Worm (Caenorhabditis elegans) whole organism, mixed stage, embryonic: ENCODE measurements around the gene mtm-9.

Experiments used
- M03D4.4 ChIP-seq: sonication (generic microtip); optimal IDR thresholded peaks from 2 replicates; lab custom pipeline; 2017; ENCODE audit warnings: mild to moderate bottlenecking, missing genetic modification characterization, missing compliant biosample characterization
- bed-3 ChIP-seq: fragments of 200-800 bp; sonication (Bioruptor generic); optimal IDR thresholded peaks from 3 replicates; lab custom pipeline; 2018; ENCODE audit warnings: mild to moderate bottlenecking, missing genetic modification characterization, moderate library complexity, missing compliant biosample characterization
- blmp-1 ChIP-seq: fragments of 150-350 bp; optimal IDR thresholded peaks from 2 replicates; lab custom pipeline; 2014; ENCODE audit warnings: missing biosample characterization, missing genetic modification characterization
- ceh-39 ChIP-seq: fragments of 150-350 bp; optimal IDR thresholded peaks from 2 replicates; lab custom pipeline; 2014; ENCODE audit warnings: missing biosample characterization, missing genetic modification characterization
- ceh-43 ChIP-seq: fragments of 200-800 bp; sonication (Bioruptor generic); optimal IDR thresholded peaks from 2 replicates; lab custom pipeline; 2018; ENCODE audit warnings: mild to moderate bottlenecking, missing genetic modification characterization, moderate library complexity, missing compliant biosample characterization
- ces-1 ChIP-seq: fragments of 150-350 bp; optimal IDR thresholded peaks from 2 replicates; lab custom pipeline; 2014; ENCODE audit warnings: missing biosample characterization, missing genetic modification reagents, missing genetic modification characterization
- drap-1 ChIP-seq: fragments of 200-800 bp; sonication (Bioruptor generic); optimal IDR thresholded peaks from 3 replicates; lab custom pipeline; 2018; ENCODE audit warnings: mild to moderate bottlenecking, missing genetic modification characterization, missing compliant biosample characterization
- elt-1 ChIP-seq: sonication (generic microtip); optimal IDR thresholded peaks from 2 replicates; lab custom pipeline; 2017; ENCODE audit warnings: missing genetic modification characterization, mild to moderate bottlenecking, missing compliant biosample characterization, antibody characterized with exemption, moderate library complexity, borderline replicate concordance; ENCODE audit not compliant: insufficient read depth
- elt-3 ChIP-seq: fragments of 150-350 bp; optimal IDR thresholded peaks from 2 replicates; lab custom pipeline; 2014; ENCODE audit warnings: missing biosample characterization, missing genetic modification characterization
- flh-1 ChIP-seq: fragments of 200-800 bp; sonication (Bioruptor generic); optimal IDR thresholded peaks from 2 replicates; lab custom pipeline; 2018; ENCODE audit warnings: mild to moderate bottlenecking, missing genetic modification characterization, moderate library complexity, missing compliant biosample characterization
- ham-2 ChIP-seq: fragments of 200-800 bp; sonication (Bioruptor generic); optimal IDR thresholded peaks from 2 replicates; lab custom pipeline; 2018; ENCODE audit warnings: mild to moderate bottlenecking, missing genetic modification characterization, missing compliant biosample characterization
- lin-13 ChIP-seq: fragments of 150-350 bp; optimal IDR thresholded peaks from 2 replicates; lab custom pipeline; 2014; ENCODE audit warnings: missing biosample characterization, missing genetic modification characterization
- lsy-2 ChIP-seq: fragments of 150-350 bp; optimal IDR thresholded peaks from 2 replicates; lab custom pipeline; 2014; ENCODE audit warnings: missing biosample characterization, missing genetic modification characterization
- mab-5 ChIP-seq: fragments of 150-350 bp; optimal IDR thresholded peaks from 2 replicates; lab custom pipeline; 2014; ENCODE audit warnings: missing biosample characterization, missing genetic modification characterization
- mep-1 ChIP-seq: fragments of 150-350 bp; optimal IDR thresholded peaks from 2 replicates; lab custom pipeline; 2017; ENCODE audit warnings: missing biosample characterization, missing genetic modification reagents, missing genetic modification characterization, inconsistent platforms
- nhr-12 ChIP-seq: fragments of 150-350 bp; optimal IDR thresholded peaks from 2 replicates; lab custom pipeline; 2014; ENCODE audit warnings: missing biosample characterization, missing genetic modification characterization
- nhr-2 ChIP-seq: fragments of 150-350 bp; optimal IDR thresholded peaks from 2 replicates; lab custom pipeline; 2014; ENCODE audit warnings: missing biosample characterization, missing genetic modification characterization
- nhr-28 ChIP-seq: fragments of 150-350 bp; optimal IDR thresholded peaks from 2 replicates; lab custom pipeline; 2014; ENCODE audit warnings: missing biosample characterization, missing genetic modification characterization
- nhr-76 ChIP-seq: sonication (generic microtip); optimal IDR thresholded peaks from 2 replicates; lab custom pipeline; 2017; ENCODE audit warnings: missing biosample characterization, missing genetic modification characterization
- pha-4 ChIP-seq: fragments of 150-350 bp; optimal IDR thresholded peaks from 2 replicates; lab custom pipeline; 2018; ENCODE audit warnings: missing biosample characterization, missing genetic modification reagents, missing genetic modification characterization
- sem-2 ChIP-seq: fragments of 200-800 bp; sonication (Bioruptor generic); optimal IDR thresholded peaks from 2 replicates; lab custom pipeline; 2018; ENCODE audit warnings: mild to moderate bottlenecking, missing genetic modification characterization, missing compliant biosample characterization
- snpc-4 ChIP-seq: fragments of 150-350 bp; optimal IDR thresholded peaks from 2 replicates; lab custom pipeline; 2014; ENCODE audit warnings: missing biosample characterization, missing genetic modification characterization
- tbx-8 ChIP-seq: fragments of 200-800 bp; sonication (Bioruptor generic); optimal IDR thresholded peaks from 2 replicates; lab custom pipeline; 2018; ENCODE audit warnings: mild to moderate bottlenecking, missing genetic modification characterization, moderate library complexity, missing compliant biosample characterization
- unc-120 ChIP-seq: sonication (generic microtip); optimal IDR thresholded peaks from 2 replicates; lab custom pipeline; 2017; ENCODE audit warnings: missing genetic modification characterization, missing compliant biosample characterization; ENCODE audit not compliant: poor library complexity, severe bottlenecking
- unc-39 ChIP-seq: fragments of 150-350 bp; optimal IDR thresholded peaks from 2 replicates; lab custom pipeline; 2014; ENCODE audit warnings: missing biosample characterization, missing genetic modification characterization
- unc-62 ChIP-seq: fragments of 150-350 bp; optimal IDR thresholded peaks from 2 replicates; lab custom pipeline; 2014; ENCODE audit warnings: missing biosample characterization, missing genetic modification reagents, missing genetic modification characterization
- zip-8 ChIP-seq: fragments of 150-350 bp; optimal IDR thresholded peaks from 2 replicates; lab custom pipeline; 2014; ENCODE audit warnings: missing biosample characterization, missing genetic modification characterization

mtm-9 gene

DNA sequence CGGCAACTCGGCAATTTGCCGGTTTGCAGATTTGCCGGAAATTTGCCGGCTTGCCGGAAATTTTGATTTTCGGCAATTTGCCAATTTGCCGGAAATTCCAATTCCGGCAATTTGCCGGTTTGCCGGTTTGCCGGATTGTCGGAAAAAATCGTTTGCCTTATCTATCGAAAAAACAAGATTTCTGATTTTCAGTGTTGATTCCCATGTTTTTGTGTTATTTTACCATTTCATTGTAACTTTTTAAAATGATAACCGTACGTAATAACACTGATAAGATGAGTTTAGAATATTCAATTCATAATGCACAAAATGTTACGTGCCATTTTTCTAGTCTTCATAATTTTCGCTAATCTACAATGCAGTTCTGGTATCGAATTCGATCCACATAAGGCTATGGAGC lies 17.5 kb downstream of the mtm-9 start, which contains the start of gene oac-55:
Gene oac-55, plus strand, starts transcription at position 301 of the 400 bp plus-strand sequence.
- TF ChIP-seq blmp-1 (tag; lab: Kevin White, UChicago) (no peak), ceh-43 (no peak), lsy-2 (no peak), nhr-12 (tag; lab: Kevin White, UChicago) (no peak), nhr-2 (tag; lab: Kevin White, UChicago) (no peak), ham-2 (GFP tag; lab: Kevin White, UChicago) (no peak), nhr-76 (no peak), elt-3 (tag; lab: Kevin White, UChicago) (no peak), unc-39 (tag; lab: Kevin White, UChicago) (no peak)

- TF ChIP-seq elt-3 (tag; lab: Kevin White, UChicago) (no peak), zip-8 (tag; lab: Kevin White, UChicago) (peak; percentile 14)
Observed at ce11 chrV:3761829-3762228, 18.5 kb downstream of the mtm-9 start.

DNA sequence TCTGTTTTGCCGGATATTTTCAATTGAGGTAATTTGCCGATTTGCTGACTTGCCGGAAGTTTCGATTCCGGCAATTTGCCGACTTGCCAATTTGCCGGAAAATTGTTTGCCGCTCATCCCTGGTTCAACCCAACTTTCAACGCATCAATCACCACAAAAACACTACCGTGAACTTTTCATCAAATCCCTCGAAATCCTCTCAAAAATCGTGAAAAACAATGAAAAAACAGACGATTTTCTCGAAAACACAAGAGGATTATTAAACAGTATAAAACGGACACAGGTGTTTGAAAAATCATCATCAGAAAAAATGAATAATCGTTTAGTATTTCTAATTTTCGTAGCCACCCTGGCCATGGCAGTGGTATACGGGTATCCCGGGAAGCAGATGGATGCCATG lies 23.5 kb downstream of the mtm-9 start, which contains the start of gene Y39H10A.1:
Gene Y39H10A.1, plus strand, starts transcription at position 301 of the 400 bp plus-strand sequence.
- TF ChIP-seq lin-13 (tag; lab: Kevin White, UChicago) = no peak

DNA sequence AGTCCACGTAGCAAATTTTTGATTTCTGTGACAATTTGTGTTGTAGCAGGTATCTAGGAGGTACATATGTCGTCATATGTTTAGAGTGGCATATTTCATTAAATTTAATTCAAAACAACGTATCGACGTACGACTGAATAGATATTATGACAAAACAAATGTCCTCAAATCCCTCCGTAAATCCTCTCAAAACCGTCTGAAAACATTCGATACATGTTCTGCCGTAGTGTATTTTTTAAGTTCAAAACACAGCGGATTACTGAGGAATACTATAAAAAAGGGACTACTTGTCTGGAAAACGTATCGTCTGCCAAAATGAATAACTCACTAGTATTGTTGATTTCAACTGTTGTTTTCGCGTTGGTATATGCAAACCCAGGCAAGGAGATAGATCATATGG lies 24.9 kb downstream of the mtm-9 start, which contains the start of gene R08E5.4:
Gene R08E5.4, plus strand, starts transcription at position 301 of the 400 bp plus-strand sequence.
- no peak for TF ChIP-seq bed-3
- TF ChIP-seq M03D4.4 = no peak
- no peak for TF ChIP-seq unc-39 (tag; lab: Kevin White, UChicago)
- TF ChIP-seq zip-8 (tag; lab: Kevin White, UChicago) = no peak
- no peak for TF ChIP-seq elt-1 (tag; lab: Kevin White, UChicago)
- no peak for TF ChIP-seq ces-1 (GFP tag; lab: Kevin White, UChicago)
- TF ChIP-seq nhr-28 (tag; lab: Kevin White, UChicago) = no peak

DNA sequence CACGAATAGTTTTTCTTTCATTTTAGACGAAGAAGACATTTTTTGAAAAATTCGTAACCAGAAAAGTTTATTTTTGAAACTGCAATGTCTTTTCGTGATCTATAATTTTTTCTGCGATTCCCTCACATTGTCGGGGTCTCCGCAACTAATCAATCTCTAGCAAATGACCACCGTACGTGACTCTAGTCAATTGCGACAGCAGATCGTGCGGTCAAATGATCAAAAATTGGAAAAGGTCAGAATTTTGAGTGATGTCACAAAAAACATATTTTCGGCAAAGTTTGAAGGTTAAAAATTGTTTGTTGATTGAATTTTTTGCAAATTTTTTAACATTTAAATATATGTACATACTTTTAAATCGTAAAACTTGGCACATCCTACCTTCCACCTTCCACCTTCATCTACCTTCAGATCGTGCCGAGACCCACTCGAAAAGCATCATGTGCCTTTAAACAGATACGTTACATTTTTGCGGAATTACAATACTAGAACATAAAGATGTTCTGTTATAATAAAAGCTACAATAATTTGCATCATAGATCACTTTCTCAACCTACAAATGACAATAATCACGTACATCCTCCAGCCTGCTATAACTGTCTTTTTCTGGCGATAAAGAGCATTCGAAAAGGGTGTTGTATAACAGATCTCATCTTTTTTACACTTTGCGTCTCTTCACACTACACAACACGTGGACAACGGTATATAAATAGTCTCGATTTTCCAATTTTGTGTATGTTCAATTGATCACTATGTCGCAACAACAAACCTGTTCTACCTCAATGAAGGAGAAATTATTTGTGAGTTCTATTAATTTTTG lies 28.3 kb downstream of the mtm-9 start, which contains the start of the genes R08E5.1 and rips-1:
Gene R08E5.1, minus strand, starts transcription at position 82 of the 820 bp plus-strand sequence.
Gene rips-1, plus strand, starts transcription at position 585 of the 820 bp plus-strand sequence.
- no peak for TF ChIP-seq flh-1 (GFP tag; lab: Kevin White, UChicago)
- no peak for TF ChIP-seq nhr-76
- TF ChIP-seq mab-5 (tag; lab: Kevin White, UChicago) = no peak
- no peak for TF ChIP-seq unc-120 (tag; lab: Kevin White, UChicago)
- no peak for TF ChIP-seq unc-39 (tag; lab: Kevin White, UChicago)
- TF ChIP-seq drap-1 = no peak
- TF ChIP-seq sem-2 (GFP tag; lab: Kevin White, UChicago) = no peak
- no peak for TF ChIP-seq unc-62 (GFP tag; lab: Kevin White, UChicago)
- no peak for TF ChIP-seq bed-3
- TF ChIP-seq nhr-28 (tag; lab: Kevin White, UChicago) = no peak
- no peak for TF ChIP-seq zip-8 (tag; lab: Kevin White, UChicago)
- TF ChIP-seq pha-4 (tag; lab: Kevin White, UChicago) = no peak
- TF ChIP-seq mep-1 (tag; lab: Kevin White, UChicago) = no peak
- no peak for TF ChIP-seq ceh-39 (tag; lab: Kevin White, UChicago)
- TF ChIP-seq blmp-1 (tag; lab: Kevin White, UChicago) = no peak
- no peak for TF ChIP-seq elt-1 (tag; lab: Kevin White, UChicago)

- no peak for TF ChIP-seq lsy-2
- no peak for TF ChIP-seq snpc-4 (tag; lab: Kevin White, UChicago)
- no peak for TF ChIP-seq nhr-12 (tag; lab: Kevin White, UChicago)
- TF ChIP-seq tbx-8 (GFP tag; lab: Kevin White, UChicago) = no peak
Observed at ce11 chrV:3773618-3774017, 30.2 kb downstream of the mtm-9 start.
